Worm (Caenorhabditis elegans) whole organism, L1 larva: ENCODE data around the gene cdkl-1.
A peak's percentile ranks its signal among the peaks of the same experiment; 100 is the strongest.

Experiments
- C04F5.9 ChIP-seq: sonication (generic microtip); optimal IDR thresholded peaks from 2 replicates; lab custom pipeline; 2016; ENCODE audit warnings: missing genetic modification characterization, missing compliant biosample characterization
- C16A3.4 ChIP-seq: fragments of 150-350 bp; optimal IDR thresholded peaks from 2 replicates; lab custom pipeline; 2014; ENCODE audit warnings: missing biosample characterization, missing genetic modification characterization
- F16B12.6 ChIP-seq: fragments of 150-350 bp; optimal IDR thresholded peaks from 2 replicates; lab custom pipeline; 2014; ENCODE audit warnings: missing biosample characterization, missing genetic modification characterization
- Y116A8C.19 ChIP-seq: sonication (generic microtip); optimal IDR thresholded peaks from 2 replicates; lab custom pipeline; 2016; ENCODE audit warnings: missing compliant biosample characterization, missing genetic modification characterization, borderline replicate concordance
- aly-2 ChIP-seq: fragments of 150-350 bp; optimal IDR thresholded peaks from 2 replicates; lab custom pipeline; 2014; ENCODE audit warnings: missing biosample characterization, missing genetic modification characterization
- ama-1 ChIP-seq: fragments of 150-350 bp; optimal IDR thresholded peaks from 2 replicates; lab custom pipeline; 2014
- blmp-1 ChIP-seq: fragments of 150-350 bp; optimal IDR thresholded peaks from 2 replicates; lab custom pipeline; 2014; ENCODE audit warnings: missing biosample characterization, missing genetic modification characterization
- ceh-82 ChIP-seq, 3 experiments: fragments of 150-350 bp in 1 of 3; sonication (generic microtip) in 2 of 3; optimal IDR thresholded peaks; 2 replicates each; lab custom pipeline; 2014 to 2017; ENCODE audit warnings: missing biosample characterization in 3 of 3, missing genetic modification characterization in 3 of 3
- ceh-88 ChIP-seq: fragments of 200-800 bp; sonication (Bioruptor generic); IDR thresholded peaks from 2 replicates; pipeline ENCODE4 v1.3.6; 2022; ENCODE audit warnings: missing genetic modification characterization, missing compliant biosample characterization
- dpl-1 ChIP-seq, 3 experiments: fragments of 150-350 bp in 2 of 3; sonication (generic microtip) in 1 of 3; optimal IDR thresholded peaks; 2 replicates each; lab custom pipeline; 2014 to 2017; ENCODE audit warnings: missing biosample characterization in 3 of 3, missing genetic modification characterization in 3 of 3, missing genetic modification reagents in 3 of 3
- efl-1 ChIP-seq, 4 experiments: fragments of 150-350 bp; optimal IDR thresholded peaks in 3 of 4; peaks in 1 of 4; 1 replicate in 1 of 4; 2 replicates in 3 of 4; lab custom pipeline; 2014; ENCODE audit warnings: missing biosample characterization in 2 of 4, missing genetic modification characterization in 2 of 4, missing genetic modification reagents in 2 of 4
- efl-3 ChIP-seq: fragments of 200-800 bp; sonication (Bioruptor generic); optimal IDR thresholded peaks from 2 replicates; lab custom pipeline; 2018; ENCODE audit warnings: mild to moderate bottlenecking, missing genetic modification characterization, missing compliant biosample characterization
- egl-13 ChIP-seq: sonication (generic microtip); optimal IDR thresholded peaks from 2 replicates; lab custom pipeline; 2016; ENCODE audit warnings: missing genotype, missing genetic modification reagents, missing genetic modification characterization, missing compliant biosample characterization
- elt-3 ChIP-seq, 6 experiments: fragments of 150-350 bp in 1 of 6; sonication (generic microtip); optimal IDR thresholded peaks; 2 replicates each; lab custom pipeline; 2017 to 2018; ENCODE audit warnings: missing biosample characterization in 6 of 6, missing genetic modification characterization in 6 of 6, inconsistent platforms in 1 of 6
- fkh-10 ChIP-seq: sonication (generic microtip); optimal IDR thresholded peaks from 2 replicates; lab custom pipeline; 2017; ENCODE audit warnings: missing biosample characterization, missing genetic modification reagents, missing genetic modification characterization
- fos-1 ChIP-seq: fragments of 150-350 bp; optimal IDR thresholded peaks from 2 replicates; lab custom pipeline; 2014; ENCODE audit warnings: missing biosample characterization, missing genetic modification characterization
- hlh-17 ChIP-seq: fragments of 200-800 bp; sonication (Bioruptor generic); optimal IDR thresholded peaks from 2 replicates; lab custom pipeline; 2018; ENCODE audit warnings: missing genetic modification characterization, mild to moderate bottlenecking, missing compliant biosample characterization, moderate library complexity, borderline replicate concordance
- isw-1 ChIP-seq: fragments of 200-800 bp; sonication (Bioruptor generic); IDR thresholded peaks from 2 replicates; pipeline ENCODE4 v1.3.6; 2022; ENCODE audit warnings: missing genetic modification characterization, missing compliant biosample characterization
- jun-1 ChIP-seq: fragments of 150-350 bp; optimal IDR thresholded peaks from 2 replicates; lab custom pipeline; 2014; ENCODE audit warnings: missing biosample characterization, missing genetic modification reagents, missing genetic modification characterization
- lin-13 ChIP-seq: fragments of 150-350 bp; optimal IDR thresholded peaks from 2 replicates; lab custom pipeline; 2014; ENCODE audit warnings: missing biosample characterization, missing genetic modification reagents, missing genetic modification characterization
- lin-14 ChIP-seq: fragments of 200-800 bp; sonication (Bioruptor generic); optimal IDR thresholded peaks from 2 replicates; lab custom pipeline; 2018; ENCODE audit warnings: mild to moderate bottlenecking, missing genetic modification characterization, moderate library complexity, missing compliant biosample characterization
- lin-15B ChIP-seq: fragments of 150-350 bp; sonication (generic microtip); optimal IDR thresholded peaks from 3 replicates; lab custom pipeline; 2014; ENCODE audit warnings: missing biosample characterization, missing genetic modification characterization
- lir-3 ChIP-seq: sonication (generic microtip); optimal IDR thresholded peaks from 2 replicates; lab custom pipeline; 2016; ENCODE audit warnings: mild to moderate bottlenecking, missing genetic modification characterization, moderate library complexity, missing compliant biosample characterization; ENCODE audit not compliant: poor library complexity
- lsy-2 ChIP-seq, 2 experiments: fragments of 150-350 bp; optimal IDR thresholded peaks; 2 replicates each; lab custom pipeline; 2014; ENCODE audit warnings: missing biosample characterization in 2 of 2, missing genetic modification characterization in 2 of 2
- mab-9 ChIP-seq: fragments of 200-800 bp; sonication (Bioruptor generic); IDR thresholded peaks from 2 replicates; pipeline ENCODE4 v1.3.6; 2022; ENCODE audit warnings: missing genetic modification reagents, missing genetic modification characterization, missing compliant biosample characterization
- mdl-1 ChIP-seq, 2 experiments: fragments of 150-350 bp; optimal IDR thresholded peaks; 2 replicates each; lab custom pipeline; 2014 to 2017; ENCODE audit warnings: missing biosample characterization in 2 of 2, missing genetic modification characterization in 2 of 2, inconsistent platforms in 1 of 2
- nhr-19 ChIP-seq: fragments of 200-800 bp; sonication (Bioruptor generic); conservative IDR thresholded peaks from 2 replicates; pipeline ENCODE4 v1.3.6; 2022; ENCODE audit warnings: missing genetic modification characterization, missing compliant biosample characterization
- nhr-20 ChIP-seq: sonication (generic microtip); optimal IDR thresholded peaks from 2 replicates; lab custom pipeline; 2016; ENCODE audit warnings: mild to moderate bottlenecking, missing genetic modification characterization, missing compliant biosample characterization
- nhr-28 ChIP-seq: fragments of 150-350 bp; optimal IDR thresholded peaks from 2 replicates; lab custom pipeline; 2014; ENCODE audit warnings: missing biosample characterization, missing genetic modification characterization
- nhr-47 ChIP-seq: sonication (generic microtip); optimal IDR thresholded peaks from 2 replicates; lab custom pipeline; 2016; ENCODE audit warnings: mild to moderate bottlenecking, missing genetic modification characterization, moderate library complexity, missing compliant biosample characterization
- nhr-71 ChIP-seq: sonication (generic microtip); optimal IDR thresholded peaks from 2 replicates; lab custom pipeline; 2016; ENCODE audit warnings: mild to moderate bottlenecking, missing genetic modification characterization, moderate library complexity, missing compliant biosample characterization
- nhr-84 ChIP-seq: sonication (generic microtip); optimal IDR thresholded peaks from 2 replicates; lab custom pipeline; 2017; ENCODE audit warnings: missing biosample characterization, missing genetic modification characterization
- nhr-85 ChIP-seq: sonication (generic microtip); peaks from one replicate; lab custom pipeline; 2016; ENCODE audit warnings: missing genetic modification characterization, inconsistent platforms, missing compliant biosample characterization
- nhr-90 ChIP-seq: sonication (generic microtip); optimal IDR thresholded peaks from 2 replicates; lab custom pipeline; 2016; ENCODE audit warnings: mild to moderate bottlenecking, missing genetic modification characterization, missing compliant biosample characterization; ENCODE audit not compliant: poor library complexity
- pax-3 ChIP-seq: fragments of 200-800 bp; sonication (Bioruptor generic); optimal IDR thresholded peaks from 2 replicates; lab custom pipeline; 2018; ENCODE audit warnings: mild to moderate bottlenecking, missing genetic modification characterization, moderate library complexity, missing compliant biosample characterization
- pqm-1 ChIP-seq: sonication (generic microtip); optimal IDR thresholded peaks from 3 replicates; lab custom pipeline; 2017; ENCODE audit warnings: missing biosample characterization, missing genetic modification characterization
- rnt-1 ChIP-seq: sonication (generic microtip); optimal IDR thresholded peaks from 2 replicates; lab custom pipeline; 2016; ENCODE audit warnings: mild to moderate bottlenecking, missing genetic modification characterization, moderate library complexity, missing compliant biosample characterization
- skn-1 ChIP-seq: fragments of 150-350 bp; optimal IDR thresholded peaks from 2 replicates; lab custom pipeline; 2014; ENCODE audit warnings: missing biosample characterization, missing genetic modification characterization
- snu-23 ChIP-seq: sonication (generic microtip); optimal IDR thresholded peaks from 2 replicates; lab custom pipeline; 2016; ENCODE audit warnings: missing genetic modification characterization, missing compliant biosample characterization
- sptf-1 ChIP-seq: fragments of 150-350 bp; optimal IDR thresholded peaks from 2 replicates; lab custom pipeline; 2014; ENCODE audit warnings: missing biosample characterization, missing genetic modification characterization
- swsn-7 ChIP-seq: sonication (generic microtip); optimal IDR thresholded peaks from 2 replicates; lab custom pipeline; 2016; ENCODE audit warnings: missing genetic modification characterization, missing compliant biosample characterization
- tbx-2 ChIP-seq: sonication (generic microtip); optimal IDR thresholded peaks from 2 replicates; lab custom pipeline; 2016; ENCODE audit warnings: missing genetic modification characterization, missing compliant biosample characterization
- unc-86 ChIP-seq: sonication (generic microtip); optimal IDR thresholded peaks from 2 replicates; lab custom pipeline; 2016; ENCODE audit warnings: missing genetic modification characterization, missing compliant biosample characterization
- vab-15 ChIP-seq: sonication (generic microtip); optimal IDR thresholded peaks from 2 replicates; lab custom pipeline; 2017; ENCODE audit warnings: missing genotype, mild to moderate bottlenecking, missing genetic modification characterization, missing compliant biosample characterization
- xbp-1 ChIP-seq: sonication (generic microtip); optimal IDR thresholded peaks from 2 replicates; lab custom pipeline; 2016; ENCODE audit warnings: missing genetic modification characterization, missing compliant biosample characterization
- ztf-4 ChIP-seq: fragments of 150-350 bp; optimal IDR thresholded peaks from 2 replicates; lab custom pipeline; 2014; ENCODE audit warnings: missing biosample characterization, missing genetic modification characterization

cdkl-1 gene

ce11 chrV:11076403-11076802 lies 22.3 kb upstream of the cdkl-1 start:
- TF ChIP-seq Y116A8C.19 = no peak
- no peak for TF ChIP-seq fos-1 (tag; lab: Kevin White, UChicago)
- peak in 1 of 2 experiments; percentile 18 for TF ChIP-seq lsy-2 (tag; optimal IDR thresholded peaks at IDR 0.05; lab: Kevin White, UChicago)
- TF ChIP-seq nhr-90 (tag; lab: Kevin White, UChicago) = peak; percentile 27
- TF ChIP-seq ama-1 (lab: Kevin White, UChicago) = peak; percentile 85
- TF ChIP-seq nhr-20 (tag; lab: Kevin White, UChicago) = peak; percentile 34
- peak; percentile 37 for TF ChIP-seq lin-13
- peak in 1 of 3 experiments; percentile 3 for TF ChIP-seq dpl-1 (GFP tag; optimal IDR thresholded peaks at IDR 0.05; lab: Kevin White, UChicago)
- TF ChIP-seq nhr-71 = peak; percentile 49
- peak; percentile 50 for TF ChIP-seq snu-23 (GFP tag; lab: Kevin White, UChicago)
- peak; percentile 27 for TF ChIP-seq nhr-47 (tag; lab: Kevin White, UChicago)
- TF ChIP-seq aly-2 = peak; percentile 96
- TF ChIP-seq lin-14 (GFP tag; lab: Kevin White, UChicago) = peak; percentile 12
- no peak for TF ChIP-seq nhr-84 (tag; lab: Kevin White, UChicago)
- peak; percentile 44 for TF ChIP-seq nhr-85 (tag; lab: Kevin White, UChicago)
- no peak for TF ChIP-seq efl-1 (optimal IDR thresholded peaks at IDR 0.05; lab: Kevin White, UChicago)
- TF ChIP-seq efl-1 (GFP tag; optimal IDR thresholded peaks at IDR 0.05 in 1 of 2; lab: Kevin White, UChicago) = peak in 1 of 2 experiments; percentile 76
- peak in 1 of 6 experiments; percentile 21 for TF ChIP-seq elt-3 (tag; optimal IDR thresholded peaks at IDR 0.05; lab: Kevin White, UChicago)
- no peak for TF ChIP-seq efl-3 (GFP tag; lab: Kevin White, UChicago)
- no peak for TF ChIP-seq hlh-17 (GFP tag; lab: Kevin White, UChicago)
- TF ChIP-seq, all 84 proteins: peak for 14

ce11 chrV:11078104-11078724 lies 20.5 kb upstream of the cdkl-1 start, which contains the start of gene act-2:
act-2 (minus strand) TSS chrV:11078154.
- peak; percentile 7 to 82 (median 24) for TF ChIP-seq ceh-82 (tag; optimal IDR thresholded peaks at IDR 0.05; lab: Kevin White, UChicago)
- no peak for TF ChIP-seq mab-9
- TF ChIP-seq elt-3 (tag; optimal IDR thresholded peaks at IDR 0.05; lab: Kevin White, UChicago) = peak in 4 of 6 experiments; percentile 53 to 94 (median 74)
- peak; percentile 73 for TF ChIP-seq nhr-47 (tag; lab: Kevin White, UChicago)
- TF ChIP-seq tbx-2 = peak; percentile 60
- TF ChIP-seq efl-3 (GFP tag; lab: Kevin White, UChicago) = no peak
- peak; percentile 75 for TF ChIP-seq swsn-7 (tag; lab: Kevin White, UChicago)
- TF ChIP-seq ceh-88 (GFP tag; lab: Robert Waterston, UW) = no peak; the same call in 1 of the 2 replicates
- no peak for TF ChIP-seq egl-13
- TF ChIP-seq lsy-2 (tag; optimal IDR thresholded peaks at IDR 0.05; lab: Kevin White, UChicago) = peak; percentile 61 to 74
- TF ChIP-seq dpl-1 (GFP tag; optimal IDR thresholded peaks at IDR 0.05; lab: Kevin White, UChicago) = peak; percentile 89 to 93 (median 93)
- TF ChIP-seq isw-1 (GFP tag; lab: Robert Waterston, UW) = peak; percentile 51
- peak; percentile 31 for TF ChIP-seq ztf-4 (tag; lab: Kevin White, UChicago)
- TF ChIP-seq jun-1 (tag; lab: Kevin White, UChicago) = peak; percentile 85
- TF ChIP-seq skn-1 (tag; lab: Kevin White, UChicago) = peak; percentile 63
- TF ChIP-seq C04F5.9 (tag; lab: Kevin White, UChicago) = no peak
- peak; percentile 86 for TF ChIP-seq nhr-20 (tag; lab: Kevin White, UChicago)
- TF ChIP-seq unc-86 = peak; percentile 68
- TF ChIP-seq pqm-1 = no peak
- peak; percentile 61 for TF ChIP-seq nhr-19 (GFP tag; lab: Robert Waterston, UW)
- TF ChIP-seq lin-13 = peak; percentile 77
- peak; percentile 94 for TF ChIP-seq lin-14 (GFP tag; lab: Kevin White, UChicago)
- no peak for TF ChIP-seq sptf-1
- peak; percentile 85 for TF ChIP-seq nhr-71
- no peak for TF ChIP-seq hlh-17 (GFP tag; lab: Kevin White, UChicago)
- TF ChIP-seq nhr-90 (tag; lab: Kevin White, UChicago) = peak; percentile 62
- peak; percentile 84 to 87 for TF ChIP-seq efl-1 (optimal IDR thresholded peaks at IDR 0.05; lab: Kevin White, UChicago)
- TF ChIP-seq efl-1 (GFP tag; optimal IDR thresholded peaks at IDR 0.05 in 1 of 2; lab: Kevin White, UChicago) = peak; percentile 85 to 98
- no peak for TF ChIP-seq nhr-28 (tag; lab: Kevin White, UChicago)
- TF ChIP-seq lir-3 (tag; lab: Kevin White, UChicago) = peak; percentile 32
- peak; percentile 13 for TF ChIP-seq F16B12.6 (tag; lab: Kevin White, UChicago)
- TF ChIP-seq C16A3.4 (tag; lab: Kevin White, UChicago) = peak; percentile 66
- peak; percentile 28 for TF ChIP-seq blmp-1 (tag; lab: Kevin White, UChicago)
- no peak for TF ChIP-seq vab-15
- peak; percentile 47 for TF ChIP-seq fkh-10 (GFP tag; lab: Kevin White, UChicago)
- peak; percentile 69 for TF ChIP-seq xbp-1 (tag; lab: Kevin White, UChicago)
- peak; percentile 7 for TF ChIP-seq pax-3
- TF ChIP-seq lin-15B (tag; lab: Kevin White, UChicago) = peak; percentile 65
- TF ChIP-seq snu-23 (GFP tag; lab: Kevin White, UChicago) = peak; percentile 92
- peak in 1 of 2 experiments; percentile 64 for TF ChIP-seq mdl-1 (tag; optimal IDR thresholded peaks at IDR 0.05; lab: Kevin White, UChicago)
- peak; percentile 18 for TF ChIP-seq rnt-1 (tag; lab: Kevin White, UChicago)
